Worm (Caenorhabditis elegans) whole organism, midembryonic: ENCODE measurements around the gene math-26.

Experiments
- T22C8.4 ChIP-seq: fragments of 200-800 bp; sonication (Bioruptor generic); IDR thresholded peaks from 2 replicates; pipeline ENCODE4 v1.3.6; 2022; ENCODE audit warnings: missing genetic modification characterization, missing compliant biosample characterization
- flt-1 ChIP-seq: fragments of 200-800 bp; sonication (Bioruptor generic); IDR thresholded peaks from 2 replicates; pipeline ENCODE4 v1.3.6; 2022; ENCODE audit warnings: missing genetic modification characterization, missing compliant biosample characterization
- med-1 ChIP-seq: sonication (generic microtip); optimal IDR thresholded peaks from 2 replicates; lab custom pipeline; 2017; ENCODE audit warnings: missing genetic modification characterization, mild to moderate bottlenecking, missing compliant biosample characterization, antibody characterized with exemption, missing genetic modification reagents; ENCODE audit not compliant: insufficient read depth

- no peak for TF ChIP-seq med-1 (GFP tag; lab: Kevin White, UChicago)
- no peak for TF ChIP-seq flt-1 (GFP tag; lab: Robert Waterston, UW)
- TF ChIP-seq T22C8.4 (GFP tag; lab: Robert Waterston, UW): no peak
These were observed 39.5 kb upstream of the math-26 start, which contains the start of gene ceh-82 for ce11 chrII:1731932-1732331.
